Worm (Caenorhabditis elegans) whole organism, L4 larva: ENCODE measurements around the gene W06A7.2.

Experiments used
- F49E8.2 ChIP-seq: sonication (generic microtip); optimal IDR thresholded peaks from 2 replicates; lab custom pipeline; 2016; ENCODE audit warnings: missing compliant biosample characterization, mild to moderate bottlenecking, missing genetic modification characterization, borderline replicate concordance
- daf-12 ChIP-seq: fragments of 150-350 bp; optimal IDR thresholded peaks from 2 replicates; lab custom pipeline; 2014; ENCODE audit warnings: missing biosample characterization, missing genetic modification reagents, missing genetic modification characterization
- nhr-111 ChIP-seq: fragments of 200-800 bp; sonication (Bioruptor generic); optimal IDR thresholded peaks from 2 replicates; lab custom pipeline; 2018; ENCODE audit warnings: mild to moderate bottlenecking, missing genetic modification characterization, missing compliant biosample characterization

- no peak for TF ChIP-seq F49E8.2 (tag; lab: Kevin White, UChicago)
- TF ChIP-seq daf-12: no peak
- no peak for TF ChIP-seq nhr-111 (GFP tag; lab: Kevin White, UChicago)
Observed at ce11 chrV:14815500-14815899, 6.2 kb upstream of the W06A7.2 start, which contains the start of gene rin-1.
